Fruit fly (Drosophila melanogaster) whole organism, larva: ENCODE data around the gene CG31381.

Experiments used
- noc ChIP-seq: fragments of 200-800 bp; sonication (Bioruptor generic); optimal IDR thresholded peaks from 3 replicates; lab custom pipeline; 2019; ENCODE audit warnings: missing biosample characterization, mild to moderate bottlenecking, missing genetic modification characterization, moderate library complexity

Gene CG31381

dm6 chr3R:24876843-24877457, at the start of gene CG31381, which contains the start of gene CG11089:
Gene CG31381, plus strand, starts transcription at chr3R:24877045.
Gene CG11089, plus strand, starts transcription at chr3R:24877045.
- no peak for TF ChIP-seq noc (tag; lab: Kevin White, UChicago)

dm6 chr3R:24828234-24828633, 48.6 kb upstream of the CG31381 start, which contains the start of gene RabX4:
Gene RabX4, minus strand, starts transcription at chr3R:24828409.
- no peak for TF ChIP-seq noc (tag; lab: Kevin White, UChicago)

dm6 chr3R:24829887-24830351, 46.9 kb upstream of the CG31381 start, which contains the start of the genes Kaz and CG43273:
Gene Kaz, minus strand, starts transcription at chr3R:24829959.
Gene CG43273, plus strand, starts transcription at chr3R:24830301.
- no peak for TF ChIP-seq noc (tag; lab: Kevin White, UChicago)

- TF ChIP-seq noc (tag; lab: Kevin White, UChicago) = no peak
These were observed 43.2 kb upstream of the CG31381 start, which contains the start of gene sosie for dm6 chr3R:24833652-24834051. Gene sosie, plus strand, starts transcription at chr3R:24833952.

- no peak for TF ChIP-seq noc (tag; lab: Kevin White, UChicago)
These were observed 35.8 kb upstream of the CG31381 start, which contains the start of gene CG33658 for dm6 chr3R:24841063-24841462. Gene CG33658, minus strand, starts transcription at chr3R:24841163.

- no peak for TF ChIP-seq noc (tag; lab: Kevin White, UChicago)
These were observed 35.2 kb upstream of the CG31381 start, which contains the start of gene Esp for dm6 chr3R:24841635-24842034. Gene Esp, plus strand, starts transcription at chr3R:24841935.

- TF ChIP-seq noc (tag; lab: Kevin White, UChicago) = peak; percentile 56
These were observed 31.7 kb upstream of the CG31381 start for dm6 chr3R:24845148-24845547.

dm6 chr3R:24845952-24846848, 30.6 kb upstream of the CG31381 start:
- TF ChIP-seq noc (tag; lab: Kevin White, UChicago) = no peak

- TF ChIP-seq noc (tag; lab: Kevin White, UChicago) = no peak
These were observed 26.4 kb upstream of the CG31381 start, which contains the start of gene CG7006 for dm6 chr3R:24850420-24850819. Gene CG7006, plus strand, starts transcription at chr3R:24850627.

- TF ChIP-seq noc (tag; lab: Kevin White, UChicago) = no peak
These were observed 25.4 kb upstream of the CG31381 start, which contains the start of gene Nct for dm6 chr3R:24851429-24851828. Gene Nct, plus strand, starts transcription at chr3R:24851601.

dm6 chr3R:24856143-24856542, 20.7 kb upstream of the CG31381 start, which contains the start of gene HDAC11:
Gene HDAC11, minus strand, starts transcription at chr3R:24856243.
- no peak for TF ChIP-seq noc (tag; lab: Kevin White, UChicago)

dm6 chr3R:24857459-24857858, 19.4 kb upstream of the CG31381 start, which contains the start of gene CAH4:
Gene CAH4, minus strand, starts transcription at chr3R:24857559.
- TF ChIP-seq noc (tag; lab: Kevin White, UChicago) = no peak

dm6 chr3R:24859701-24860100, 17.1 kb upstream of the CG31381 start, which contains the start of gene ppk22:
Gene ppk22, minus strand, starts transcription at chr3R:24859801.
- TF ChIP-seq noc (tag; lab: Kevin White, UChicago) = no peak

- TF ChIP-seq noc (tag; lab: Kevin White, UChicago) = no peak
These were observed 16.5 kb upstream of the CG31381 start, which contains the start of gene CG13639 for dm6 chr3R:24860316-24860826. Gene CG13639, minus strand, starts transcription at chr3R:24860366.

dm6 chr3R:24862065-24862464, 14.8 kb upstream of the CG31381 start, which contains the start of gene CG13640:
Gene CG13640, minus strand, starts transcription at chr3R:24862165.
- TF ChIP-seq noc (tag; lab: Kevin White, UChicago) = no peak
